Worm (Caenorhabditis elegans) whole organism, L1 larva: ENCODE results near the gene ZC477.4.

ENCODE experiments used
- C04F5.9 ChIP-seq: sonication (generic microtip); optimal IDR thresholded peaks from 2 replicates; lab custom pipeline; 2016; ENCODE audit warnings: missing genetic modification characterization, missing compliant biosample characterization
- C16A3.4 ChIP-seq: fragments of 150-350 bp; optimal IDR thresholded peaks from 2 replicates; lab custom pipeline; 2014; ENCODE audit warnings: missing biosample characterization, missing genetic modification characterization
- F16B12.6 ChIP-seq: fragments of 150-350 bp; optimal IDR thresholded peaks from 2 replicates; lab custom pipeline; 2014; ENCODE audit warnings: missing biosample characterization, missing genetic modification characterization
- Y116A8C.19 ChIP-seq: sonication (generic microtip); optimal IDR thresholded peaks from 2 replicates; lab custom pipeline; 2016; ENCODE audit warnings: missing compliant biosample characterization, missing genetic modification characterization, borderline replicate concordance
- aly-2 ChIP-seq: fragments of 150-350 bp; optimal IDR thresholded peaks from 2 replicates; lab custom pipeline; 2014; ENCODE audit warnings: missing biosample characterization, missing genetic modification characterization
- ama-1 ChIP-seq: fragments of 150-350 bp; optimal IDR thresholded peaks from 2 replicates; lab custom pipeline; 2014
- blmp-1 ChIP-seq: fragments of 150-350 bp; optimal IDR thresholded peaks from 2 replicates; lab custom pipeline; 2014; ENCODE audit warnings: missing biosample characterization, missing genetic modification characterization
- ceh-63 ChIP-seq: fragments of 200-800 bp; sonication (Bioruptor generic); optimal IDR thresholded peaks from 2 replicates; lab custom pipeline; 2018; ENCODE audit warnings: mild to moderate bottlenecking, missing genetic modification characterization, missing compliant biosample characterization
- ceh-8 ChIP-seq: fragments of 200-800 bp; sonication (Bioruptor generic); optimal IDR thresholded peaks from 2 replicates; lab custom pipeline; 2018; ENCODE audit warnings: mild to moderate bottlenecking, missing genetic modification characterization, moderate library complexity, missing compliant biosample characterization
- ces-1 ChIP-seq: fragments of 150-350 bp; optimal IDR thresholded peaks from 2 replicates; lab custom pipeline; 2014; ENCODE audit warnings: missing biosample characterization, missing genetic modification reagents, missing genetic modification characterization
- efl-1 ChIP-seq, 4 experiments: fragments of 150-350 bp; optimal IDR thresholded peaks in 3 of 4; peaks in 1 of 4; 1 replicate in 1 of 4; 2 replicates in 3 of 4; lab custom pipeline; 2014; ENCODE audit warnings: missing biosample characterization in 2 of 4, missing genetic modification characterization in 2 of 4, missing genetic modification reagents in 2 of 4
- efl-3 ChIP-seq: fragments of 200-800 bp; sonication (Bioruptor generic); optimal IDR thresholded peaks from 2 replicates; lab custom pipeline; 2018; ENCODE audit warnings: mild to moderate bottlenecking, missing genetic modification characterization, missing compliant biosample characterization
- egl-27 ChIP-seq, 2 experiments: fragments of 150-350 bp in 1 of 2; sonication (generic microtip); optimal IDR thresholded peaks; 3 replicates each; lab custom pipeline; 2017 to 2018; ENCODE audit warnings: missing biosample characterization in 2 of 2, missing genetic modification characterization in 2 of 2, missing genetic modification reagents in 2 of 2
- elt-2 ChIP-seq: sonication (generic microtip); optimal IDR thresholded peaks from 2 replicates; lab custom pipeline; 2016; ENCODE audit warnings: missing genetic modification characterization, mild to moderate bottlenecking, inconsistent platforms, missing compliant biosample characterization, missing genetic modification reagents
- elt-3 ChIP-seq, 6 experiments: fragments of 150-350 bp in 1 of 6; sonication (generic microtip); optimal IDR thresholded peaks; 2 replicates each; lab custom pipeline; 2017 to 2018; ENCODE audit warnings: missing biosample characterization in 6 of 6, missing genetic modification characterization in 6 of 6, inconsistent platforms in 1 of 6
- fkh-4 ChIP-seq: sonication (generic microtip); optimal IDR thresholded peaks from 2 replicates; lab custom pipeline; 2016; ENCODE audit warnings: missing compliant biosample characterization, missing genetic modification characterization, borderline replicate concordance
- fkh-8 ChIP-seq: sonication (generic microtip); optimal IDR thresholded peaks from 2 replicates; lab custom pipeline; 2016; ENCODE audit warnings: mild to moderate bottlenecking, missing genetic modification characterization, missing compliant biosample characterization
- grh-1 ChIP-seq: fragments of 200-800 bp; sonication (Bioruptor generic); IDR thresholded peaks from 2 replicates; pipeline ENCODE4 v1.3.6; 2022; ENCODE audit warnings: missing genetic modification reagents, missing genetic modification characterization, missing compliant biosample characterization
- isw-1 ChIP-seq: fragments of 200-800 bp; sonication (Bioruptor generic); IDR thresholded peaks from 2 replicates; pipeline ENCODE4 v1.3.6; 2022; ENCODE audit warnings: missing genetic modification characterization, missing compliant biosample characterization
- lin-13 ChIP-seq: fragments of 150-350 bp; optimal IDR thresholded peaks from 2 replicates; lab custom pipeline; 2014; ENCODE audit warnings: missing biosample characterization, missing genetic modification reagents, missing genetic modification characterization
- lin-14 ChIP-seq: fragments of 200-800 bp; sonication (Bioruptor generic); optimal IDR thresholded peaks from 2 replicates; lab custom pipeline; 2018; ENCODE audit warnings: mild to moderate bottlenecking, missing genetic modification characterization, moderate library complexity, missing compliant biosample characterization
- lin-15B ChIP-seq: fragments of 150-350 bp; sonication (generic microtip); optimal IDR thresholded peaks from 3 replicates; lab custom pipeline; 2014; ENCODE audit warnings: missing biosample characterization, missing genetic modification characterization
- lin-39 ChIP-seq: fragments of 150-350 bp; optimal IDR thresholded peaks from 2 replicates; lab custom pipeline; 2014; ENCODE audit warnings: missing biosample characterization, missing genetic modification reagents, missing genetic modification characterization
- lir-3 ChIP-seq: sonication (generic microtip); optimal IDR thresholded peaks from 2 replicates; lab custom pipeline; 2016; ENCODE audit warnings: mild to moderate bottlenecking, missing genetic modification characterization, moderate library complexity, missing compliant biosample characterization; ENCODE audit not compliant: poor library complexity
- mef-2 ChIP-seq: fragments of 150-350 bp; optimal IDR thresholded peaks from 2 replicates; lab custom pipeline; 2014; ENCODE audit warnings: missing biosample characterization, missing genetic modification characterization
- nhr-11 ChIP-seq: fragments of 150-350 bp; optimal IDR thresholded peaks from 2 replicates; lab custom pipeline; 2014; ENCODE audit warnings: missing biosample characterization, missing genetic modification characterization
- nhr-19 ChIP-seq: fragments of 200-800 bp; sonication (Bioruptor generic); conservative IDR thresholded peaks from 2 replicates; pipeline ENCODE4 v1.3.6; 2022; ENCODE audit warnings: missing genetic modification characterization, missing compliant biosample characterization
- nhr-237 ChIP-seq: fragments of 150-350 bp; optimal IDR thresholded peaks from 2 replicates; lab custom pipeline; 2014; ENCODE audit warnings: missing biosample characterization, missing genetic modification characterization
- nhr-28 ChIP-seq: fragments of 150-350 bp; optimal IDR thresholded peaks from 2 replicates; lab custom pipeline; 2014; ENCODE audit warnings: missing biosample characterization, missing genetic modification characterization
- nhr-71 ChIP-seq: sonication (generic microtip); optimal IDR thresholded peaks from 2 replicates; lab custom pipeline; 2016; ENCODE audit warnings: mild to moderate bottlenecking, missing genetic modification characterization, moderate library complexity, missing compliant biosample characterization
- nhr-76 ChIP-seq: sonication (generic microtip); optimal IDR thresholded peaks from 2 replicates; lab custom pipeline; 2017; ENCODE audit warnings: missing biosample characterization, missing genetic modification characterization
- pag-3 ChIP-seq: sonication (generic microtip); optimal IDR thresholded peaks from 2 replicates; lab custom pipeline; 2017; ENCODE audit warnings: missing genetic modification characterization, mild to moderate bottlenecking, missing compliant biosample characterization, antibody characterized with exemption, borderline replicate concordance; ENCODE audit not compliant: insufficient read depth
- pax-3 ChIP-seq: fragments of 200-800 bp; sonication (Bioruptor generic); optimal IDR thresholded peaks from 2 replicates; lab custom pipeline; 2018; ENCODE audit warnings: mild to moderate bottlenecking, missing genetic modification characterization, moderate library complexity, missing compliant biosample characterization
- skn-1 ChIP-seq: fragments of 150-350 bp; optimal IDR thresholded peaks from 2 replicates; lab custom pipeline; 2014; ENCODE audit warnings: missing biosample characterization, missing genetic modification characterization
- snu-23 ChIP-seq: sonication (generic microtip); optimal IDR thresholded peaks from 2 replicates; lab custom pipeline; 2016; ENCODE audit warnings: missing genetic modification characterization, missing compliant biosample characterization
- sptf-1 ChIP-seq: fragments of 150-350 bp; optimal IDR thresholded peaks from 2 replicates; lab custom pipeline; 2014; ENCODE audit warnings: missing biosample characterization, missing genetic modification characterization
- sup-37 ChIP-seq: fragments of 200-800 bp; sonication (Bioruptor generic); optimal IDR thresholded peaks from 2 replicates; lab custom pipeline; 2018; ENCODE audit warnings: mild to moderate bottlenecking, missing genetic modification characterization, missing compliant biosample characterization
- swsn-7 ChIP-seq: sonication (generic microtip); optimal IDR thresholded peaks from 2 replicates; lab custom pipeline; 2016; ENCODE audit warnings: missing genetic modification characterization, missing compliant biosample characterization
- unc-130 ChIP-seq: fragments of 150-350 bp; optimal IDR thresholded peaks from 2 replicates; lab custom pipeline; 2017; ENCODE audit warnings: missing biosample characterization, missing genetic modification characterization, inconsistent platforms
- unc-62 ChIP-seq: fragments of 150-350 bp; optimal IDR thresholded peaks from 2 replicates; lab custom pipeline; 2014; ENCODE audit warnings: missing biosample characterization, missing genetic modification reagents, missing genetic modification characterization
- unc-86 ChIP-seq: sonication (generic microtip); optimal IDR thresholded peaks from 2 replicates; lab custom pipeline; 2016; ENCODE audit warnings: missing genetic modification characterization, missing compliant biosample characterization
- vab-15 ChIP-seq: sonication (generic microtip); optimal IDR thresholded peaks from 2 replicates; lab custom pipeline; 2017; ENCODE audit warnings: missing genotype, mild to moderate bottlenecking, missing genetic modification characterization, missing compliant biosample characterization
- xbp-1 ChIP-seq: sonication (generic microtip); optimal IDR thresholded peaks from 2 replicates; lab custom pipeline; 2016; ENCODE audit warnings: missing genetic modification characterization, missing compliant biosample characterization
- ztf-4 ChIP-seq: fragments of 150-350 bp; optimal IDR thresholded peaks from 2 replicates; lab custom pipeline; 2014; ENCODE audit warnings: missing biosample characterization, missing genetic modification characterization

ZC477.4 gene

DNA sequence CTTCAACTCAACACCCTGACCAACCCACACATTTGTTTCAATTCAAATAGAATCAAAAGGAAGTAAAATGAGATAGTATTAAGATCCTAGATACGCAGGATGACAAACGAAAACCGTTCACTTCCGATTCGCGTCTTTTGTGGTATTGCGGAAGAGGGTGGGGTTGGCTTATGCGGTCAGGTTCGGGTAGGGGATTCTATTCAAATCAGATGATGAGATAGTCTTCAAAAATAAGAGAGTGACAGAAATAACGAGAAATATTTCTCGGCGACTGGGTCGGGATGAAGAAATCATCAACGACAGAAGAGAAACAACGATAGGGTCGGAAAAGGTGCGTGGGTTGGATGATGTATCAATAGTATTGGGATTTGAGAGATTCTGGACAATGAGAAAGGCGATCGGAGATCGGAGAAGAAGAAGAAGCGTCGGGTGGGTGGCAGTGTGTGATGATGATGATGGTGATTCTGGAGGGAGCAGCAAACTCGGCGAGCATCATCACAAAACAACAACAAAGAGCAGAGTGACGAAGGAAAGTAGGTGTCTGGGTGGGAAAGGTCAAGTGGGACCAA, 3.1 kb downstream of the ZC477.4 start (continued):
- no peak for TF ChIP-seq skn-1 (tag; lab: Kevin White, UChicago)
- TF ChIP-seq ceh-8, result no peak
- no peak for TF ChIP-seq xbp-1 (tag; lab: Kevin White, UChicago)
- no peak for TF ChIP-seq nhr-28 (tag; lab: Kevin White, UChicago)
- TF ChIP-seq lin-14 (GFP tag; lab: Kevin White, UChicago), result peak; percentile 83
- no peak for TF ChIP-seq mef-2
- TF ChIP-seq sptf-1 (tag; lab: Kevin White, UChicago), result no peak
- TF ChIP-seq ama-1 (lab: Kevin White, UChicago), result no peak

DNA sequence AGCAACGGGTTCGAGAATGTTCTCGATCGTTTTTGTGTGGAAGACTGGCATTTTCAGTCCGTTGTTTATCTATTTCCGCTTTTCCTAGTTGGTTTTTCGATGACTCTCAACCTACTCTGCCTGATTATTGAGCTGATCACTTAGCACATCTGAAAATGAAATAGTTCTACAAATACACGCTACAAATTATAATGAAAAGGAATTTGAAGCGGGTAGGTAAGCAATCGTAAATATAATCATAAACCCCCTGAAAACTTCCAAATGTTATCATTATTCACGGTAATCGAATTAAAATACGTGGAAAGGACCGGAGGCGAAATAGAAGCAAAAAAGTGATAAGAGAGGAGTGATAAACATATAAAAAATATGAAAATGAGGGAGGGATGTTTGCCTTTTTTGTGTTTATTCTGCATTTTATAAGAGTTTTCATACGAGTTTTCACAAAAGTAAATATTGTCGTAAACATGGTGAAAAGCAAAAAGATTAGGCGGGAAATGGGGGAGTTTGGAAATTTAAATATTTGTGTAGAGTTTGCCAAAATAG, 4.3 kb downstream of the ZC477.4 start, which contains the start of gene deb-1:
Gene deb-1 (minus strand): TSS at position 51 of the 543 bp plus-strand sequence.
- TF ChIP-seq efl-1 (optimal IDR thresholded peaks at IDR 0.05; lab: Kevin White, UChicago), result no peak
- peak in 1 of 2 experiments; percentile 42 for TF ChIP-seq efl-1 (GFP tag; optimal IDR thresholded peaks at IDR 0.05 in 1 of 2; lab: Kevin White, UChicago)
- peak; percentile 43 for TF ChIP-seq elt-2 (tag; lab: Kevin White, UChicago)
- TF ChIP-seq unc-86, result no peak
- TF ChIP-seq lin-39 (tag; lab: Kevin White, UChicago), result no peak

DNA sequence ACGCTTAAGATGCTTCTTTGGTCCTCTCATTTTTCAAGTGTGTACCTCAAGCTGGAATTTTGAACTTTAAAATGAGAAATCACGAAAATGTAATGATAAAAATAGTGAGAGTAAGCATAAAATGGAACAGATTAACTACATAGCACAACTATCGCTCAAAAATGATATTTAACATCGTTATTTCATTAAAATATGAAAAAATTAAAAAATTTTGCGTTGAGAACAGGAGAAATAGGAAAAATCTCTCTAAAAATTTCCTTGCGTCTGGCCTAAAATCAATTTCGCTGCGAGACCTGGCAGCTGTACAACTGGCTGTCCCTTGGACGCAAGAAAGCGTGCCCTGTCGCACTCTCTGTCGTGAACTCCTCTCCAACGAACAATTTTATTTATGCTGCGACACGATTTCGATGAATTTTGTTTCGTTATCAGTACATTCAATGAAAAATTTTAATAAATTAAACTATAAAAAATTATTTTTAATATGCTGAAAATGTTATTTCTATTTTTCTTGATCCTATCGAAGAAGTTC, 13.9 kb downstream of the ZC477.4 start, which contains the start of gene rps-4:
Gene rps-4 (minus strand): TSS at position 51 of the 529 bp plus-strand sequence.
- TF ChIP-seq isw-1 (GFP tag; lab: Robert Waterston, UW), result peak; percentile 90
- TF ChIP-seq egl-27 (tag; optimal IDR thresholded peaks at IDR 0.05; lab: Kevin White, UChicago), result no peak
- TF ChIP-seq lin-14 (GFP tag; lab: Kevin White, UChicago), result peak; percentile 96
- TF ChIP-seq blmp-1 (tag; lab: Kevin White, UChicago), result peak; percentile 69
- TF ChIP-seq xbp-1 (tag; lab: Kevin White, UChicago), result peak; percentile 92
- peak; percentile 90 for TF ChIP-seq fkh-8 (tag; lab: Kevin White, UChicago)
- no peak for TF ChIP-seq pag-3 (tag; lab: Kevin White, UChicago)
- TF ChIP-seq efl-3, result no peak
- peak; percentile 91 for TF ChIP-seq swsn-7
- TF ChIP-seq nhr-11 (tag; lab: Kevin White, UChicago), result peak; percentile 65
- peak; percentile 95 for TF ChIP-seq nhr-71
- peak; percentile 71 for TF ChIP-seq nhr-237
- TF ChIP-seq C04F5.9 (tag; lab: Kevin White, UChicago), result peak; percentile 62
- peak; percentile 72 for TF ChIP-seq sup-37
- TF ChIP-seq lin-13 (GFP tag; lab: Kevin White, UChicago), result peak; percentile 86
- no peak for TF ChIP-seq ceh-63
- TF ChIP-seq fkh-4 (tag; lab: Kevin White, UChicago), result peak; percentile 26
- peak; percentile 95 for TF ChIP-seq C16A3.4
- peak; percentile 23 for TF ChIP-seq aly-2 (tag; lab: Kevin White, UChicago)
- TF ChIP-seq unc-62, result no peak
- peak; percentile 19 for TF ChIP-seq ama-1 (lab: Kevin White, UChicago)
- peak; percentile 51 for TF ChIP-seq mef-2
- peak; percentile 95 for TF ChIP-seq snu-23 (GFP tag; lab: Kevin White, UChicago)
- peak; percentile 54 for TF ChIP-seq ztf-4
- peak; percentile 94 for TF ChIP-seq nhr-19
- TF ChIP-seq Y116A8C.19 (tag; lab: Kevin White, UChicago), result no peak
- no peak for TF ChIP-seq vab-15 (tag; lab: Kevin White, UChicago)
- peak; percentile 65 for TF ChIP-seq F16B12.6 (tag; lab: Kevin White, UChicago)
- no peak for TF ChIP-seq sptf-1 (tag; lab: Kevin White, UChicago)
- TF ChIP-seq lin-15B (tag; lab: Kevin White, UChicago), result peak; percentile 98
- peak; percentile 68 for TF ChIP-seq pax-3 (tag; lab: Kevin White, UChicago)
- TF ChIP-seq efl-1 (optimal IDR thresholded peaks at IDR 0.05; lab: Kevin White, UChicago), result peak; percentile 88 to 91
- TF ChIP-seq efl-1 (GFP tag; optimal IDR thresholded peaks at IDR 0.05 in 1 of 2; lab: Kevin White, UChicago), result peak; percentile 83 to 97
- TF ChIP-seq lin-39 (tag; lab: Kevin White, UChicago), result peak; percentile 59
- TF ChIP-seq elt-3 (tag; optimal IDR thresholded peaks at IDR 0.05; lab: Kevin White, UChicago), result peak in 3 of 6 experiments; percentile 24 to 95 (median 72)
- no peak for TF ChIP-seq nhr-76 (tag; lab: Kevin White, UChicago)
- peak; percentile 74 for TF ChIP-seq lir-3 (tag; lab: Kevin White, UChicago)
- peak; percentile 80 for TF ChIP-seq grh-1 (GFP tag; lab: Robert Waterston, UW)
- peak; percentile 75 for TF ChIP-seq elt-2 (tag; lab: Kevin White, UChicago)
- no peak for TF ChIP-seq ces-1 (GFP tag; lab: Kevin White, UChicago)
- TF ChIP-seq skn-1 (tag; lab: Kevin White, UChicago), result peak; percentile 92
- TF ChIP-seq unc-130 (tag; lab: Kevin White, UChicago), result peak; percentile 81
